Fruit fly (Drosophila melanogaster) whole organism, pupa: Measurements from ENCODE around the gene Gas8.

ENCODE experiments used
- CG13204 ChIP-seq: fragments of 200-800 bp; sonication (Bioruptor generic); optimal IDR thresholded peaks from 2 replicates; lab custom pipeline; 2018; ENCODE audit warnings: missing biosample characterization, mild to moderate bottlenecking, missing genetic modification characterization, moderate library complexity
- CG8301 ChIP-seq: fragments of 200-800 bp; sonication (Bioruptor generic); optimal IDR thresholded peaks from 2 replicates; lab custom pipeline; 2018; ENCODE audit warnings: missing biosample characterization, mild to moderate bottlenecking, missing genetic modification characterization
- EcR ChIP-seq: fragments of 200-800 bp; sonication (Bioruptor generic); optimal IDR thresholded peaks from 3 replicates; lab custom pipeline; 2019; ENCODE audit warnings: missing biosample characterization, missing genetic modification characterization, mild to moderate bottlenecking, moderate library complexity, missing genetic modification reagents
- Snoo ChIP-seq: fragments of 200-800 bp; sonication (Bioruptor generic); optimal IDR thresholded peaks from 3 replicates; lab custom pipeline; 2017; ENCODE audit warnings: missing biosample characterization, mild to moderate bottlenecking, missing genetic modification characterization, inconsistent platforms

DNA sequence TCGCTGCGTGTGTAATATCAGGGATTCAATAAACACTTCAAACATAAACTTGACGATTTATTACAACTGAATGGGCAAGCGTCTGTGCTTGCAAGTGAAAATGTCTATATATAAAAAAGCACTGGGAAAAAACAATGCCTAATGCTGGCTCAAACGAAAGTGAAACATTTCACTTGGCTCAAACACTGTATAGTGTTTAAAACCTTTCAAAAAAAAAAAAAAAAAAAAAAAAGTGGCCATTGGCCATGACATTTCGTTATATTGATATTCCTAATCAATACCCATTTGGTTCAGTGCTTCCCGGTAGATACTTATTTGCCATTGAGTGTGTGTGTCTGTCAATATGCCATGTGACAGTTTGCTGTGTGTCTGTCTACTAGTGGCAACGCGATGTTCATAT lies 34.1 kb upstream of the Gas8 start:
- TF ChIP-seq Snoo (no peak), CG13204 (GFP tag; lab: Kevin White, UChicago) (no peak), EcR (GFP tag; lab: Kevin White, UChicago) (no peak), CG8301 (tag; lab: Kevin White, UChicago) (no peak)
